Worm (Caenorhabditis elegans): ENCODE measurements around the gene mans-4.

mans-4 gene

ce11 chrIV:9043224-9043623, 35.1 kb downstream of the mans-4 start, which contains the start of gene Y73F4A.2:
TSS of gene Y73F4A.2 (minus strand) at chrIV:9043347.
- TF ChIP-seq Y116A8C.19 (tag; optimal IDR thresholded peaks at IDR 0.05; ENCODE audit: borderline replicate concordance): no peak
- TF ChIP-seq efl-1 (optimal IDR thresholded peaks at IDR 0.05): no peak
- TF ChIP-seq efl-1 (GFP tag; optimal IDR thresholded peaks at IDR 0.05 in 1 of 2): peak in 1 of 2 experiments; percentile 3
- peak; percentile 70 for TF ChIP-seq nhr-77 (tag; optimal IDR thresholded peaks at IDR 0.05)
- TF ChIP-seq mdl-1 (tag; optimal IDR thresholded peaks at IDR 0.05): peak in 1 of 2 experiments; percentile 30
- TF ChIP-seq hlh-4 (tag; optimal IDR thresholded peaks at IDR 0.05): no peak
- TF ChIP-seq lin-14 (GFP tag; optimal IDR thresholded peaks at IDR 0.05): peak; percentile 4
- TF ChIP-seq nhr-20 (tag; optimal IDR thresholded peaks at IDR 0.05): peak; percentile 12

ce11 chrIV:9040393-9040792, 38.0 kb downstream of the mans-4 start, which contains the start of gene Y73F4A.3:
TSS of gene Y73F4A.3 (minus strand) at chrIV:9040493.
- no peak for TF ChIP-seq swsn-7 (tag; optimal IDR thresholded peaks at IDR 0.05)
- TF ChIP-seq nhr-12 (tag; optimal IDR thresholded peaks at IDR 0.05): no peak
- no peak for TF ChIP-seq dpl-1 (GFP tag; optimal IDR thresholded peaks at IDR 0.05)
- no peak for TF ChIP-seq ztf-4 (tag; optimal IDR thresholded peaks at IDR 0.05)
- TF ChIP-seq egl-13 (tag; optimal IDR thresholded peaks at IDR 0.05): no peak
- no peak for TF ChIP-seq nhr-237 (tag; optimal IDR thresholded peaks at IDR 0.05)
- no peak for TF ChIP-seq hlh-4 (tag; optimal IDR thresholded peaks at IDR 0.05)
- TF ChIP-seq sptf-1 (tag; optimal IDR thresholded peaks at IDR 0.05): no peak
- no peak for TF ChIP-seq fkh-10 (GFP tag; optimal IDR thresholded peaks at IDR 0.05)
- TF ChIP-seq Y116A8C.19 (tag; optimal IDR thresholded peaks at IDR 0.05; ENCODE audit: borderline replicate concordance): no peak
- no peak for TF ChIP-seq snu-23 (GFP tag; optimal IDR thresholded peaks at IDR 0.05)

- no peak for TF ChIP-seq egl-13 (tag; optimal IDR thresholded peaks at IDR 0.05)
- no peak for TF ChIP-seq fos-1 (tag; optimal IDR thresholded peaks at IDR 0.05)
- TF ChIP-seq ama-1 (optimal IDR thresholded peaks at IDR 0.05): no peak
- no peak for TF ChIP-seq hlh-17 (GFP tag; optimal IDR thresholded peaks at IDR 0.05; ENCODE audit: borderline replicate concordance)
- no peak for TF ChIP-seq aly-2 (tag; optimal IDR thresholded peaks at IDR 0.05)
- TF ChIP-seq lin-15B (tag; optimal IDR thresholded peaks at IDR 0.05): no peak
- no peak for TF ChIP-seq hpl-2 (GFP tag; optimal IDR thresholded peaks at IDR 0.05)
- TF ChIP-seq sox-4 (tag; optimal IDR thresholded peaks at IDR 0.05): no peak
- TF ChIP-seq C16A3.4 (tag; optimal IDR thresholded peaks at IDR 0.05): no peak
- TF ChIP-seq mab-9 (GFP tag; IDR thresholded peaks at IDR 0.05): no peak
- no peak for TF ChIP-seq fkh-10 (GFP tag; optimal IDR thresholded peaks at IDR 0.05)
- no peak for TF ChIP-seq ceh-82 (tag; optimal IDR thresholded peaks at IDR 0.05)
Observed at ce11 chrIV:9037063-9037462, 41.3 kb downstream of the mans-4 start, which contains the start of gene C53D6.7. TSS of gene C53D6.7 (minus strand) at chrIV:9037163.

ce11 chrIV:9034340-9034739, 44.0 kb downstream of the mans-4 start, which contains the start of gene C53D6.10:
TSS of gene C53D6.10 (minus strand) at chrIV:9034440.
- TF ChIP-seq unc-86 (tag; optimal IDR thresholded peaks at IDR 0.05): no peak
- no peak for TF ChIP-seq lin-15B (tag; optimal IDR thresholded peaks at IDR 0.05)
- no peak for TF ChIP-seq zip-4 (GFP tag; optimal IDR thresholded peaks at IDR 0.05)
- no peak for TF ChIP-seq nhr-12 (tag; optimal IDR thresholded peaks at IDR 0.05)
- TF ChIP-seq lsy-2 (tag; optimal IDR thresholded peaks at IDR 0.05): no peak
- no peak for TF ChIP-seq mef-2 (tag; optimal IDR thresholded peaks at IDR 0.05)
- TF ChIP-seq F16B12.6 (tag; optimal IDR thresholded peaks at IDR 0.05): no peak
- no peak for TF ChIP-seq sptf-1 (tag; optimal IDR thresholded peaks at IDR 0.05)
- TF ChIP-seq nhr-11 (tag; optimal IDR thresholded peaks at IDR 0.05): no peak
- no peak for TF ChIP-seq lin-13 (GFP tag; optimal IDR thresholded peaks at IDR 0.05)
- TF ChIP-seq snpc-4 (tag; optimal IDR thresholded peaks at IDR 0.05): no peak
- no peak for TF ChIP-seq nhr-28 (tag; optimal IDR thresholded peaks at IDR 0.05)
- TF ChIP-seq hpl-2 (GFP tag; optimal IDR thresholded peaks at IDR 0.05): no peak
- TF ChIP-seq zag-1 (tag; optimal IDR thresholded peaks at IDR 0.05): no peak
- TF ChIP-seq mab-9 (GFP tag; IDR thresholded peaks at IDR 0.05): no peak
- TF ChIP-seq sox-4 (tag; optimal IDR thresholded peaks at IDR 0.05): no peak
- TF ChIP-seq C16A3.4 (tag; optimal IDR thresholded peaks at IDR 0.05): no peak
